Fruit fly (Drosophila melanogaster) whole organism, embryonic: ENCODE data around the gene CG5377.

ENCODE experiments used
- BtbVII ChIP-seq: fragments of 200-800 bp; sonication (Bioruptor generic); optimal IDR thresholded peaks from 3 replicates; lab custom pipeline; 2017; ENCODE audit warnings: missing biosample characterization, mild to moderate bottlenecking, missing genetic modification characterization
- CG1233 ChIP-seq: fragments of 200-800 bp; sonication (Bioruptor generic); optimal IDR thresholded peaks from 4 replicates; lab custom pipeline; 2018; ENCODE audit warnings: missing biosample characterization, mild to moderate bottlenecking, missing genetic modification characterization
- CG15269 ChIP-seq: fragments of 200-800 bp; sonication (Bioruptor generic); optimal IDR thresholded peaks from 2 replicates; lab custom pipeline; 2018; ENCODE audit warnings: missing biosample characterization, mild to moderate bottlenecking, missing genetic modification characterization, moderate library complexity
- CG1529 ChIP-seq: fragments of 200-800 bp; sonication (Bioruptor generic); optimal IDR thresholded peaks from 3 replicates; lab custom pipeline; 2018; ENCODE audit warnings: missing biosample characterization, missing genetic modification characterization
- CG1603 ChIP-seq: fragments of 200-800 bp; sonication (Bioruptor generic); optimal IDR thresholded peaks from 2 replicates; lab custom pipeline; 2019; ENCODE audit warnings: missing biosample characterization, mild to moderate bottlenecking, missing genetic modification characterization, moderate library complexity
- CG17186 ChIP-seq: fragments of 200-800 bp; sonication (Bioruptor generic); optimal IDR thresholded peaks from 3 replicates; lab custom pipeline; 2017; ENCODE audit warnings: missing biosample characterization, missing genetic modification reagents, missing genetic modification characterization
- CG17359 ChIP-seq: fragments of 200-800 bp; sonication (Bioruptor generic); optimal IDR thresholded peaks from 3 replicates; lab custom pipeline; 2018; ENCODE audit warnings: missing biosample characterization, mild to moderate bottlenecking, missing genetic modification characterization, moderate library complexity
- CG17912 ChIP-seq: fragments of 200-800 bp; sonication (Bioruptor generic); optimal IDR thresholded peaks from 2 replicates; lab custom pipeline; 2018; ENCODE audit warnings: missing biosample characterization, mild to moderate bottlenecking, missing genetic modification characterization
- CG18011 ChIP-seq: fragments of 200-800 bp; sonication (Bioruptor generic); optimal IDR thresholded peaks from 2 replicates; lab custom pipeline; 2017; ENCODE audit warnings: missing biosample characterization, missing genetic modification characterization, mild to moderate bottlenecking, moderate library complexity, missing genotype
- CG18599 ChIP-seq: fragments of 200-800 bp; sonication (Bioruptor generic); optimal IDR thresholded peaks from 3 replicates; lab custom pipeline; 2017; ENCODE audit warnings: missing biosample characterization, missing genetic modification characterization, mild to moderate bottlenecking, moderate library complexity, missing genetic modification reagents
- CG3163 ChIP-seq: fragments of 200-800 bp; sonication (Bioruptor generic); optimal IDR thresholded peaks from 3 replicates; lab custom pipeline; 2016; ENCODE audit warnings: missing biosample characterization, missing genetic modification characterization
- CG3281 ChIP-seq: fragments of 200-800 bp; sonication (Bioruptor generic); optimal IDR thresholded peaks from 3 replicates; lab custom pipeline; 2017; ENCODE audit warnings: missing biosample characterization, mild to moderate bottlenecking, missing genetic modification characterization
- CG4617 ChIP-seq: fragments of 200-800 bp; sonication (Bioruptor generic); optimal IDR thresholded peaks from 3 replicates; lab custom pipeline; 2016; ENCODE audit warnings: missing biosample characterization, missing genetic modification characterization, borderline replicate concordance
- CG4820 ChIP-seq: fragments of 200-800 bp; sonication (Bioruptor generic); optimal IDR thresholded peaks from 3 replicates; lab custom pipeline; 2016; ENCODE audit warnings: missing biosample characterization, missing genetic modification characterization
- CG5180 ChIP-seq: fragments of 200-800 bp; sonication (Bioruptor generic); optimal IDR thresholded peaks from 3 replicates; lab custom pipeline; 2017; ENCODE audit warnings: missing biosample characterization, missing genetic modification characterization, mild to moderate bottlenecking, moderate library complexity, missing genetic modification reagents
- CG6254 ChIP-seq: fragments of 200-800 bp; sonication (Bioruptor generic); optimal IDR thresholded peaks from 3 replicates; lab custom pipeline; 2017; ENCODE audit warnings: mild to moderate bottlenecking, missing biosample characterization, missing genetic modification reagents, missing genetic modification characterization
- CG7556 ChIP-seq: fragments of 200-800 bp; sonication (Bioruptor generic); optimal IDR thresholded peaks from 2 replicates; lab custom pipeline; 2017; ENCODE audit warnings: missing biosample characterization, mild to moderate bottlenecking, missing genetic modification characterization
- CG9215 ChIP-seq: fragments of 200-800 bp; sonication (Bioruptor generic); IDR thresholded peaks from 2 replicates; pipeline ENCODE4 v1.3.6; 2022; ENCODE audit warnings: missing biosample characterization, missing genetic modification characterization
- CG9609 ChIP-seq: fragments of 200-800 bp; sonication (Bioruptor generic); optimal IDR thresholded peaks from 3 replicates; lab custom pipeline; 2016; ENCODE audit warnings: missing biosample characterization, missing genetic modification characterization
- Camta ChIP-seq: fragments of 200-800 bp; sonication (Bioruptor generic); optimal IDR thresholded peaks from 2 replicates; lab custom pipeline; 2016; ENCODE audit warnings: missing biosample characterization, missing genetic modification characterization
- HHEX ChIP-seq: fragments of 200-800 bp; sonication (Bioruptor generic); optimal IDR thresholded peaks from 3 replicates; lab custom pipeline; 2017; ENCODE audit warnings: missing biosample characterization, mild to moderate bottlenecking, missing genetic modification characterization, missing genetic modification reagents
- Hsf ChIP-seq: fragments of 200-800 bp; sonication (Bioruptor generic); optimal IDR thresholded peaks from 3 replicates; lab custom pipeline; 2016; ENCODE audit warnings: missing biosample characterization, missing genetic modification characterization
- Kr ChIP-seq: fragments of 200-800 bp; sonication (Bioruptor generic); optimal IDR thresholded peaks from 2 replicates; lab custom pipeline; 2017; ENCODE audit warnings: missing biosample characterization, mild to moderate bottlenecking, missing genetic modification characterization
- Mes4 ChIP-seq: fragments of 200-800 bp; sonication (Bioruptor generic); optimal IDR thresholded peaks from 2 replicates; lab custom pipeline; 2016; ENCODE audit warnings: missing biosample characterization, missing genetic modification characterization
- Nf-YB ChIP-seq: fragments of 200-800 bp; sonication (Bioruptor generic); optimal IDR thresholded peaks from 3 replicates; lab custom pipeline; 2019; ENCODE audit warnings: missing biosample characterization, mild to moderate bottlenecking, missing genetic modification characterization, moderate library complexity
- Ptx1 ChIP-seq: fragments of 200-800 bp; sonication (Bioruptor generic); IDR thresholded peaks from 2 replicates; pipeline ENCODE4 v1.3.6; 2022; ENCODE audit warnings: missing biosample characterization, missing genetic modification characterization
- Ravus ChIP-seq: fragments of 200-800 bp; sonication (Bioruptor generic); IDR thresholded peaks from 2 replicates; pipeline ENCODE4 v1.3.6; 2022; ENCODE audit warnings: missing biosample characterization, missing genetic modification characterization
- abd-A ChIP-seq: fragments of 200-800 bp; sonication (Bioruptor generic); optimal IDR thresholded peaks from 3 replicates; lab custom pipeline; 2019; ENCODE audit warnings: missing biosample characterization, mild to moderate bottlenecking, missing genetic modification characterization, moderate library complexity
- ap ChIP-seq: fragments of 200-800 bp; sonication (Bioruptor generic); IDR thresholded peaks from 2 replicates; pipeline ENCODE4 v1.3.6; 2022; ENCODE audit warnings: missing biosample characterization, missing genetic modification characterization
- chif ChIP-seq, 2 experiments: fragments of 200-800 bp; sonication (Bioruptor generic); optimal IDR thresholded peaks; 3 replicates each; lab custom pipeline; 2016; ENCODE audit warnings: missing biosample characterization in 2 of 2, missing genetic modification characterization in 2 of 2
- crp ChIP-seq, 2 experiments: fragments of 200-800 bp; sonication (Bioruptor generic); optimal IDR thresholded peaks; 2 replicates in 1 of 2; 3 replicates in 1 of 2; lab custom pipeline; 2017; ENCODE audit warnings: missing biosample characterization in 2 of 2, missing genetic modification characterization in 2 of 2, mild to moderate bottlenecking in 1 of 2, moderate library complexity in 1 of 2
- cwo ChIP-seq: fragments of 200-800 bp; sonication (Bioruptor generic); optimal IDR thresholded peaks from 3 replicates; lab custom pipeline; 2017; ENCODE audit warnings: missing biosample characterization, missing genetic modification characterization, mild to moderate bottlenecking, moderate library complexity, missing genetic modification reagents
- exex ChIP-seq: fragments of 200-800 bp; sonication (Bioruptor generic); optimal IDR thresholded peaks from 4 replicates; lab custom pipeline; 2018; ENCODE audit warnings: missing biosample characterization, mild to moderate bottlenecking, missing genetic modification characterization, moderate library complexity
- gce ChIP-seq: fragments of 200-800 bp; sonication (Bioruptor generic); IDR thresholded peaks from 3 replicates; pipeline ENCODE4 v1.3.6; 2022; ENCODE audit warnings: missing biosample characterization, missing genetic modification characterization
- gt ChIP-seq: fragments of 200-800 bp; sonication (Bioruptor generic); IDR thresholded peaks from 2 replicates; pipeline ENCODE4 v1.3.6; 2022; ENCODE audit warnings: missing biosample characterization, missing genetic modification characterization
- ken ChIP-seq: fragments of 200-800 bp; sonication (Bioruptor generic); IDR thresholded peaks from 3 replicates; pipeline ENCODE4 v1.3.6; 2022; ENCODE audit warnings: missing biosample characterization, missing genetic modification characterization
- lola ChIP-seq, 3 experiments: fragments of >200 bp in 2 of 3; fragments of 200-800 bp in 1 of 3; sonication (Bioruptor generic) in 1 of 3; optimal IDR thresholded peaks; 2 replicates each; lab custom pipeline; 2017 to 2019; ENCODE audit warnings: missing biosample characterization in 3 of 3, missing genetic modification characterization in 3 of 3, mild to moderate bottlenecking in 1 of 3, moderate library complexity in 1 of 3
- luna ChIP-seq: fragments of 200-800 bp; sonication (Bioruptor generic); optimal IDR thresholded peaks from 2 replicates; lab custom pipeline; 2016; ENCODE audit warnings: missing biosample characterization, missing genetic modification characterization
- nau ChIP-seq: fragments of 200-800 bp; sonication (Bioruptor generic); optimal IDR thresholded peaks from 3 replicates; lab custom pipeline; 2017; ENCODE audit warnings: missing biosample characterization, mild to moderate bottlenecking, missing genetic modification characterization, missing genetic modification reagents
- nerfin-2 ChIP-seq: fragments of 200-800 bp; sonication (Bioruptor generic); IDR thresholded peaks from 2 replicates; pipeline ENCODE4 v1.3.6; 2022; ENCODE audit warnings: missing biosample characterization, missing genetic modification characterization; ENCODE audit not compliant: partially characterized antibody
- nom ChIP-seq: fragments of 200-800 bp; sonication (Bioruptor generic); optimal IDR thresholded peaks from 2 replicates; lab custom pipeline; 2017; ENCODE audit warnings: missing biosample characterization, missing genetic modification characterization, mild to moderate bottlenecking, moderate library complexity, missing genetic modification reagents
- oc ChIP-seq: fragments of 200-800 bp; sonication (Bioruptor generic); optimal IDR thresholded peaks from 2 replicates; lab custom pipeline; 2018; ENCODE audit warnings: missing biosample characterization, mild to moderate bottlenecking, missing genetic modification characterization, moderate library complexity
- peb ChIP-seq: fragments of 200-800 bp; sonication (Bioruptor generic); IDR thresholded peaks from 2 replicates; pipeline ENCODE4 v1.3.6; 2022; ENCODE audit warnings: missing biosample characterization, missing genetic modification characterization
- rib ChIP-seq: fragments of 200-800 bp; sonication (Bioruptor generic); IDR thresholded peaks from 2 replicates; pipeline ENCODE4 v1.3.6; 2022; ENCODE audit warnings: missing biosample characterization, missing genetic modification characterization
- tap ChIP-seq: fragments of 200-800 bp; optimal IDR thresholded peaks from 3 replicates; lab custom pipeline; 2019; ENCODE audit warnings: missing biosample characterization, mild to moderate bottlenecking, missing genetic modification characterization, moderate library complexity
- trh ChIP-seq: fragments of 200-800 bp; sonication (Bioruptor generic); optimal IDR thresholded peaks from 2 replicates; lab custom pipeline; 2016; ENCODE audit warnings: missing biosample characterization, missing genetic modification characterization
- vnd ChIP-seq: fragments of 200-800 bp; sonication (Bioruptor generic); IDR thresholded peaks from 3 replicates; pipeline ENCODE4 v1.3.6; 2022; ENCODE audit warnings: missing biosample characterization, missing genetic modification characterization; ENCODE audit not compliant: partially characterized antibody
- vvl ChIP-seq: fragments of 200-800 bp; sonication (Bioruptor generic); IDR thresholded peaks from 2 replicates; pipeline ENCODE4 v1.3.6; 2022; ENCODE audit warnings: missing biosample characterization, missing genetic modification characterization
- yki ChIP-seq: fragments of >200 bp; optimal IDR thresholded peaks from 3 replicates; lab custom pipeline; 2018

Gene CG5377

DNA sequence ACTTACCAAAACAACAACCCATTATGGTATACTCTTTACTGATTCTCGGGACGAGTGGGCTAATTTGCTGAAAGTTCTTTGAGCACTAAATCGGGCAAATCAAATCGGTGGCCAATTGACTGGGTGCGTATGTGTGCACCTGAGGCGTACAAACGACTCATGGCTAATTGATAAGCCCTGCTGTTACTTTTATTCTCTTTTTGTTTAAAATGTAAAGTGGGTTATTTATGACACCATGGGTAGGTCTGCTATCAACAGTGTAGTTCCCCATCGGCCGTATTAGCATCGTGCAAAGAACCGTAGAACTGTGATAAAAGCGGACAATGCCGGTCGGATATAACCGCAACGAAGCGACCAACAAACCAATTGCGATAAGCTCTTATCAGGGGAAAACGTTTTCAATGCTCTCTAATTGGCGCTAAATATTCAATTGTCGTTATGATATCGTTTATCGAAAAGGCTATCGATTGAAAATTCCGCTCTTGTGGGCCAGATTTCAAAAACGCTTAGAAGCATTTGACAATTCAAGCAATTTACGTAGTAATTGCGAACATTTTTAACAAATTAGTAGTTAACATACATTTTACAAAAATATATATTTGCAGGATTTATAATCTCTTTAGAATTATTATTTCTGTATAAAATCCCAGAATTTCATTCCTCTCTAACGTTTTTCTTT, 20.6 kb downstream of the CG5377 start, which contains the start of gene CG34288 (continued):
- TF ChIP-seq cwo (GFP tag; lab: Kevin White, UChicago): peak; percentile 70
- TF ChIP-seq nom (GFP tag; lab: Kevin White, UChicago): no peak
- peak; percentile 99 for TF ChIP-seq exex (tag; lab: Kevin White, UChicago)
- peak; percentile 73 for TF ChIP-seq ken (GFP tag; lab: Robert Waterston, UW)
- peak; percentile 39 for TF ChIP-seq CG15269 (tag; lab: Kevin White, UChicago)
- peak; percentile 51 for TF ChIP-seq CG7556 (GFP tag; lab: Kevin White, UChicago)
- no peak; the same call in 1 of the 2 replicates for TF ChIP-seq vvl (GFP tag; lab: Robert Waterston, UW)
- no peak for TF ChIP-seq CG3281 (GFP tag; lab: Kevin White, UChicago)
- peak; percentile 26 for TF ChIP-seq CG3163
- TF ChIP-seq CG17912 (GFP tag; lab: Kevin White, UChicago): no peak
- no peak for TF ChIP-seq CG1233
- TF ChIP-seq Nf-YB: no peak
- peak; percentile 35 for TF ChIP-seq HHEX
- 0 out of 3 replicates have a peak, but pooled peaks have one; percentile 9 for TF ChIP-seq gce (GFP tag; lab: Robert Waterston, UW)
- TF ChIP-seq CG1603 (tag; lab: Kevin White, UChicago): peak; percentile 53
- TF ChIP-seq CG9609 (GFP tag; lab: Kevin White, UChicago): no peak
- TF ChIP-seq CG17359: no peak
- TF ChIP-seq Ravus (GFP tag; lab: Robert Waterston, UW): no peak
- no peak for TF ChIP-seq trh (GFP tag; lab: Kevin White, UChicago)
- no peak for TF ChIP-seq crp (GFP tag; optimal IDR thresholded peaks at IDR 0.05; lab: Kevin White, UChicago)
- TF ChIP-seq yki (lab: Kevin White, UChicago): no peak
- TF ChIP-seq ap: 0 out of 2 replicates have a peak, but pooled peaks have one; percentile 7
- TF ChIP-seq rib: peak; percentile 51; the same call in 1 of the 2 replicates
- TF ChIP-seq tap (tag; lab: Kevin White, UChicago): peak; percentile 30
- TF ChIP-seq Hsf (GFP tag; lab: Kevin White, UChicago): no peak
- peak; percentile 68 for TF ChIP-seq Ptx1 (GFP tag; lab: Robert Waterston, UW)
- no peak for TF ChIP-seq CG1529
- no peak for TF ChIP-seq chif (GFP tag; optimal IDR thresholded peaks at IDR 0.05; lab: Kevin White, UChicago)
- TF ChIP-seq luna (GFP tag; lab: Kevin White, UChicago): no peak
- TF ChIP-seq peb (GFP tag; lab: Robert Waterston, UW): no peak
- TF ChIP-seq nerfin-2 (GFP tag; lab: Robert Waterston, UW): peak; percentile 51; the same call in 1 of the 2 replicates
- no peak for TF ChIP-seq nau (GFP tag; lab: Kevin White, UChicago)
- no peak for TF ChIP-seq CG4617 (GFP tag; lab: Kevin White, UChicago)
- TF ChIP-seq BtbVII (GFP tag; lab: Kevin White, UChicago): no peak
- TF ChIP-seq abd-A: no peak
- no peak for TF ChIP-seq CG9215 (GFP tag; lab: Robert Waterston, UW)
- no peak for TF ChIP-seq Camta (GFP tag; lab: Kevin White, UChicago)
- no peak for TF ChIP-seq CG5180 (GFP tag; lab: Kevin White, UChicago)
- no peak for TF ChIP-seq vnd (GFP tag; lab: Robert Waterston, UW)
- TF ChIP-seq CG18599 (GFP tag; lab: Kevin White, UChicago): peak; percentile 66
- no peak for TF ChIP-seq CG4820 (GFP tag; lab: Kevin White, UChicago)
- TF ChIP-seq Mes4 (GFP tag; lab: Kevin White, UChicago): no peak
- no peak for TF ChIP-seq CG6254 (GFP tag; lab: Kevin White, UChicago)
- no peak for TF ChIP-seq CG17186 (GFP tag; lab: Kevin White, UChicago)
- TF ChIP-seq gt (GFP tag; lab: Robert Waterston, UW): no peak
- no peak for TF ChIP-seq lola (GFP tag; optimal IDR thresholded peaks at IDR 0.05; lab: Kevin White, UChicago)
- TF ChIP-seq oc (tag; lab: Kevin White, UChicago): no peak
- no peak for TF ChIP-seq CG18011 (GFP tag; lab: Kevin White, UChicago)
- TF ChIP-seq Kr (GFP tag; lab: Kevin White, UChicago): no peak
